Worm (Caenorhabditis elegans) whole organism, L1 larva: ENCODE results near the gene srx-129.

ENCODE experiments used
- C16A3.4 ChIP-seq: fragments of 150-350 bp; optimal IDR thresholded peaks from 2 replicates; lab custom pipeline; 2014; ENCODE audit warnings: missing biosample characterization, missing genetic modification characterization
- C34B4.2 ChIP-seq: sonication (generic microtip); optimal IDR thresholded peaks from 2 replicates; lab custom pipeline; 2017; ENCODE audit warnings: mild to moderate bottlenecking, missing genetic modification characterization, missing compliant biosample characterization
- F16B12.6 ChIP-seq: fragments of 150-350 bp; optimal IDR thresholded peaks from 2 replicates; lab custom pipeline; 2014; ENCODE audit warnings: missing biosample characterization, missing genetic modification characterization
- Y116A8C.19 ChIP-seq: sonication (generic microtip); optimal IDR thresholded peaks from 2 replicates; lab custom pipeline; 2016; ENCODE audit warnings: missing compliant biosample characterization, missing genetic modification characterization, borderline replicate concordance
- aha-1 ChIP-seq: fragments of 150-350 bp; optimal IDR thresholded peaks from 2 replicates; lab custom pipeline; 2014; ENCODE audit warnings: missing biosample characterization, missing genetic modification characterization
- alr-1 ChIP-seq: fragments of 200-800 bp; sonication (Bioruptor generic); optimal IDR thresholded peaks from 2 replicates; lab custom pipeline; 2018; ENCODE audit warnings: borderline replicate concordance, mild to moderate bottlenecking, missing genetic modification characterization, missing compliant biosample characterization
- aly-2 ChIP-seq: fragments of 150-350 bp; optimal IDR thresholded peaks from 2 replicates; lab custom pipeline; 2014; ENCODE audit warnings: missing biosample characterization, missing genetic modification characterization
- ama-1 ChIP-seq: fragments of 150-350 bp; optimal IDR thresholded peaks from 2 replicates; lab custom pipeline; 2014
- blmp-1 ChIP-seq: fragments of 150-350 bp; optimal IDR thresholded peaks from 2 replicates; lab custom pipeline; 2014; ENCODE audit warnings: missing biosample characterization, missing genetic modification characterization
- ceh-88 ChIP-seq: fragments of 200-800 bp; sonication (Bioruptor generic); IDR thresholded peaks from 2 replicates; pipeline ENCODE4 v1.3.6; 2022; ENCODE audit warnings: missing genetic modification characterization, missing compliant biosample characterization
- ceh-90 ChIP-seq: sonication (generic microtip); optimal IDR thresholded peaks from 2 replicates; lab custom pipeline; 2016; ENCODE audit warnings: missing genetic modification characterization, missing compliant biosample characterization
- dpl-1 ChIP-seq, 3 experiments: fragments of 150-350 bp in 2 of 3; sonication (generic microtip) in 1 of 3; optimal IDR thresholded peaks; 2 replicates each; lab custom pipeline; 2014 to 2017; ENCODE audit warnings: missing biosample characterization in 3 of 3, missing genetic modification characterization in 3 of 3, missing genetic modification reagents in 3 of 3
- dsc-1 ChIP-seq: sonication (generic microtip); optimal IDR thresholded peaks from 2 replicates; lab custom pipeline; 2016; ENCODE audit warnings: mild to moderate bottlenecking, missing genetic modification characterization, missing compliant biosample characterization
- efl-3 ChIP-seq: fragments of 200-800 bp; sonication (Bioruptor generic); optimal IDR thresholded peaks from 2 replicates; lab custom pipeline; 2018; ENCODE audit warnings: mild to moderate bottlenecking, missing genetic modification characterization, missing compliant biosample characterization
- egl-27 ChIP-seq, 2 experiments: fragments of 150-350 bp in 1 of 2; sonication (generic microtip); optimal IDR thresholded peaks; 3 replicates each; lab custom pipeline; 2017 to 2018; ENCODE audit warnings: missing biosample characterization in 2 of 2, missing genetic modification characterization in 2 of 2, missing genetic modification reagents in 2 of 2
- elt-2 ChIP-seq: sonication (generic microtip); optimal IDR thresholded peaks from 2 replicates; lab custom pipeline; 2016; ENCODE audit warnings: missing genetic modification characterization, mild to moderate bottlenecking, inconsistent platforms, missing compliant biosample characterization, missing genetic modification reagents
- elt-3 ChIP-seq, 6 experiments: fragments of 150-350 bp in 1 of 6; sonication (generic microtip); optimal IDR thresholded peaks; 2 replicates each; lab custom pipeline; 2017 to 2018; ENCODE audit warnings: missing biosample characterization in 6 of 6, missing genetic modification characterization in 6 of 6, inconsistent platforms in 1 of 6
- ets-5 ChIP-seq: fragments of 200-800 bp; sonication (Bioruptor generic); IDR thresholded peaks from 2 replicates; pipeline ENCODE4 v1.3.6; 2022; ENCODE audit warnings: missing genetic modification characterization, missing compliant biosample characterization
- fkh-8 ChIP-seq: sonication (generic microtip); optimal IDR thresholded peaks from 2 replicates; lab custom pipeline; 2016; ENCODE audit warnings: mild to moderate bottlenecking, missing genetic modification characterization, missing compliant biosample characterization
- fos-1 ChIP-seq: fragments of 150-350 bp; optimal IDR thresholded peaks from 2 replicates; lab custom pipeline; 2014; ENCODE audit warnings: missing biosample characterization, missing genetic modification characterization
- grh-1 ChIP-seq: fragments of 200-800 bp; sonication (Bioruptor generic); IDR thresholded peaks from 2 replicates; pipeline ENCODE4 v1.3.6; 2022; ENCODE audit warnings: missing genetic modification reagents, missing genetic modification characterization, missing compliant biosample characterization
- hlh-17 ChIP-seq: fragments of 200-800 bp; sonication (Bioruptor generic); optimal IDR thresholded peaks from 2 replicates; lab custom pipeline; 2018; ENCODE audit warnings: missing genetic modification characterization, mild to moderate bottlenecking, missing compliant biosample characterization, moderate library complexity, borderline replicate concordance
- hlh-4 ChIP-seq: sonication (generic microtip); optimal IDR thresholded peaks from 2 replicates; lab custom pipeline; 2016; ENCODE audit warnings: mild to moderate bottlenecking, missing genetic modification characterization, missing compliant biosample characterization
- lin-13 ChIP-seq: fragments of 150-350 bp; optimal IDR thresholded peaks from 2 replicates; lab custom pipeline; 2014; ENCODE audit warnings: missing biosample characterization, missing genetic modification reagents, missing genetic modification characterization
- lin-15B ChIP-seq: fragments of 150-350 bp; sonication (generic microtip); optimal IDR thresholded peaks from 3 replicates; lab custom pipeline; 2014; ENCODE audit warnings: missing biosample characterization, missing genetic modification characterization
- lin-35 ChIP-seq, 2 experiments: fragments of 150-350 bp; optimal IDR thresholded peaks; 2 replicates each; lab custom pipeline; 2014; ENCODE audit warnings: missing biosample characterization in 2 of 2, missing genetic modification characterization in 2 of 2, missing genetic modification reagents in 2 of 2
- lin-39 ChIP-seq: fragments of 150-350 bp; optimal IDR thresholded peaks from 2 replicates; lab custom pipeline; 2014; ENCODE audit warnings: missing biosample characterization, missing genetic modification reagents, missing genetic modification characterization
- lir-3 ChIP-seq: sonication (generic microtip); optimal IDR thresholded peaks from 2 replicates; lab custom pipeline; 2016; ENCODE audit warnings: mild to moderate bottlenecking, missing genetic modification characterization, moderate library complexity, missing compliant biosample characterization; ENCODE audit not compliant: poor library complexity
- lsy-2 ChIP-seq, 2 experiments: fragments of 150-350 bp; optimal IDR thresholded peaks; 2 replicates each; lab custom pipeline; 2014; ENCODE audit warnings: missing biosample characterization in 2 of 2, missing genetic modification characterization in 2 of 2
- mab-9 ChIP-seq: fragments of 200-800 bp; sonication (Bioruptor generic); IDR thresholded peaks from 2 replicates; pipeline ENCODE4 v1.3.6; 2022; ENCODE audit warnings: missing genetic modification reagents, missing genetic modification characterization, missing compliant biosample characterization
- mdl-1 ChIP-seq, 2 experiments: fragments of 150-350 bp; optimal IDR thresholded peaks; 2 replicates each; lab custom pipeline; 2014 to 2017; ENCODE audit warnings: missing biosample characterization in 2 of 2, missing genetic modification characterization in 2 of 2, inconsistent platforms in 1 of 2
- mep-1 ChIP-seq: fragments of 150-350 bp; optimal IDR thresholded peaks from 2 replicates; lab custom pipeline; 2014; ENCODE audit warnings: missing biosample characterization, missing genetic modification characterization
- nhr-11 ChIP-seq: fragments of 150-350 bp; optimal IDR thresholded peaks from 2 replicates; lab custom pipeline; 2014; ENCODE audit warnings: missing biosample characterization, missing genetic modification characterization
- nhr-19 ChIP-seq: fragments of 200-800 bp; sonication (Bioruptor generic); conservative IDR thresholded peaks from 2 replicates; pipeline ENCODE4 v1.3.6; 2022; ENCODE audit warnings: missing genetic modification characterization, missing compliant biosample characterization
- nhr-20 ChIP-seq: sonication (generic microtip); optimal IDR thresholded peaks from 2 replicates; lab custom pipeline; 2016; ENCODE audit warnings: mild to moderate bottlenecking, missing genetic modification characterization, missing compliant biosample characterization
- nhr-237 ChIP-seq: fragments of 150-350 bp; optimal IDR thresholded peaks from 2 replicates; lab custom pipeline; 2014; ENCODE audit warnings: missing biosample characterization, missing genetic modification characterization
- nhr-28 ChIP-seq: fragments of 150-350 bp; optimal IDR thresholded peaks from 2 replicates; lab custom pipeline; 2014; ENCODE audit warnings: missing biosample characterization, missing genetic modification characterization
- nhr-47 ChIP-seq: sonication (generic microtip); optimal IDR thresholded peaks from 2 replicates; lab custom pipeline; 2016; ENCODE audit warnings: mild to moderate bottlenecking, missing genetic modification characterization, moderate library complexity, missing compliant biosample characterization
- nhr-76 ChIP-seq: sonication (generic microtip); optimal IDR thresholded peaks from 2 replicates; lab custom pipeline; 2017; ENCODE audit warnings: missing biosample characterization, missing genetic modification characterization
- nhr-77 ChIP-seq: fragments of 150-350 bp; optimal IDR thresholded peaks from 2 replicates; lab custom pipeline; 2014; ENCODE audit warnings: missing biosample characterization, missing genetic modification characterization
- nhr-85 ChIP-seq: sonication (generic microtip); peaks from one replicate; lab custom pipeline; 2016; ENCODE audit warnings: missing genetic modification characterization, inconsistent platforms, missing compliant biosample characterization
- nhr-90 ChIP-seq: sonication (generic microtip); optimal IDR thresholded peaks from 2 replicates; lab custom pipeline; 2016; ENCODE audit warnings: mild to moderate bottlenecking, missing genetic modification characterization, missing compliant biosample characterization; ENCODE audit not compliant: poor library complexity
- pag-3 ChIP-seq: sonication (generic microtip); optimal IDR thresholded peaks from 2 replicates; lab custom pipeline; 2017; ENCODE audit warnings: missing genetic modification characterization, mild to moderate bottlenecking, missing compliant biosample characterization, antibody characterized with exemption, borderline replicate concordance; ENCODE audit not compliant: insufficient read depth
- rnt-1 ChIP-seq: sonication (generic microtip); optimal IDR thresholded peaks from 2 replicates; lab custom pipeline; 2016; ENCODE audit warnings: mild to moderate bottlenecking, missing genetic modification characterization, moderate library complexity, missing compliant biosample characterization
- sox-4 ChIP-seq: sonication (generic microtip); optimal IDR thresholded peaks from 2 replicates; lab custom pipeline; 2016; ENCODE audit warnings: missing genetic modification characterization, missing compliant biosample characterization
- swsn-7 ChIP-seq: sonication (generic microtip); optimal IDR thresholded peaks from 2 replicates; lab custom pipeline; 2016; ENCODE audit warnings: missing genetic modification characterization, missing compliant biosample characterization
- tbx-2 ChIP-seq: sonication (generic microtip); optimal IDR thresholded peaks from 2 replicates; lab custom pipeline; 2016; ENCODE audit warnings: missing genetic modification characterization, missing compliant biosample characterization
- unc-62 ChIP-seq: fragments of 150-350 bp; optimal IDR thresholded peaks from 2 replicates; lab custom pipeline; 2014; ENCODE audit warnings: missing biosample characterization, missing genetic modification reagents, missing genetic modification characterization
- unc-86 ChIP-seq: sonication (generic microtip); optimal IDR thresholded peaks from 2 replicates; lab custom pipeline; 2016; ENCODE audit warnings: missing genetic modification characterization, missing compliant biosample characterization
- unc-98 ChIP-seq: fragments of 200-800 bp; sonication (Bioruptor generic); IDR thresholded peaks from 2 replicates; pipeline ENCODE4 v1.3.6; 2022; ENCODE audit warnings: missing genetic modification characterization, missing compliant biosample characterization
- zip-4 ChIP-seq: fragments of 200-800 bp; sonication (Bioruptor generic); optimal IDR thresholded peaks from 2 replicates; lab custom pipeline; 2018; ENCODE audit warnings: mild to moderate bottlenecking, missing genetic modification characterization, moderate library complexity, missing compliant biosample characterization

The srx-129 gene

DNA sequence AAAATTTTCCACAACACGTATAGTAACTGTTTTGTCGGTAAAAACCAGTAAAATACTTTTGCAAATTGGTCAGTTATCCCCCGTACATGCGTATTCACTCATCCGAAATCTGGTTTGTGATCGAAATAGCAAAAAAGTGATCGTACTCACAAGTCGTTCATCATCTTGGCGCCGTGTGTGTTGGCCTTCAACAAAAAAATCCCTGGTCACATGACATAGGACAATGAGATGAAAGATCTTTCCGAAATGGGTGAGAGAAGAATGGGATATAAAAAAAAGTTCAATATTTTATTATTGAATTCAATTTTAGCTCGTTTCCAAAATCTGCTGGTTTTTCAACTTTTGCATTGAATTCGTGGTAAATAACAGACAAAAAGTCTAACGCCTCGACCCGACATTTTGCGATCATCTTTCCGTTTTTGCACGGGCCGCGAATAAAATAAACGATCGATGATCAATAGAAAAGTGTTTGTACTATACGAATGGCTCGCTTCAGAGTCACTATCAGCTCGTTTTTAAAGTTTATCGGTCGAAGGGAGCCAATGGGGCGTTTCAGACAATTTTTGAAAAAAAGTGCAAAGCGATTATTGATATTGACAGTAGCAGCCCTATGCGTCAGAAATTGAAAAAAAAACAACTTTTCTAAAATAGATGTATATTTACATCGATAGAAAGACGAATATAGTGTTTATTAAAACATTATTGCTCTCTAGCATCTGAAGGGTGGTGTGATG, 45.9 kb upstream of the srx-129 start (continued):
- TF ChIP-seq lin-35 (GFP tag; optimal IDR thresholded peaks at IDR 0.05; lab: Kevin White, UChicago) (peak in 1 of 2 experiments; percentile 34), nhr-237 (no peak), dpl-1 (GFP tag; optimal IDR thresholded peaks at IDR 0.05; lab: Kevin White, UChicago) (peak in 1 of 3 experiments; percentile 48), hlh-17 (no peak), ama-1 (peak; percentile 23), hlh-4 (tag; lab: Kevin White, UChicago) (no peak), elt-2 (tag; lab: Kevin White, UChicago) (peak; percentile 23), grh-1 (GFP tag; lab: Robert Waterston, UW) (peak; percentile 81), C16A3.4 (tag; lab: Kevin White, UChicago) (peak; percentile 26), ets-5 (no peak), pag-3 (tag; lab: Kevin White, UChicago) (no peak), aha-1 (no peak), lsy-2 (tag; optimal IDR thresholded peaks at IDR 0.05; lab: Kevin White, UChicago) (peak in 1 of 2 experiments; percentile 57), ceh-90 (no peak), mep-1 (peak; percentile 51), nhr-76 (tag; lab: Kevin White, UChicago) (no peak), unc-62 (GFP tag; lab: Kevin White, UChicago) (no peak), tbx-2 (tag; lab: Kevin White, UChicago) (no peak), unc-86 (no peak), nhr-85 (tag; lab: Kevin White, UChicago) (peak; percentile 95), lin-13 (GFP tag; lab: Kevin White, UChicago) (no peak)
- TF ChIP-seq, all 84 proteins: peak for 26

DNA sequence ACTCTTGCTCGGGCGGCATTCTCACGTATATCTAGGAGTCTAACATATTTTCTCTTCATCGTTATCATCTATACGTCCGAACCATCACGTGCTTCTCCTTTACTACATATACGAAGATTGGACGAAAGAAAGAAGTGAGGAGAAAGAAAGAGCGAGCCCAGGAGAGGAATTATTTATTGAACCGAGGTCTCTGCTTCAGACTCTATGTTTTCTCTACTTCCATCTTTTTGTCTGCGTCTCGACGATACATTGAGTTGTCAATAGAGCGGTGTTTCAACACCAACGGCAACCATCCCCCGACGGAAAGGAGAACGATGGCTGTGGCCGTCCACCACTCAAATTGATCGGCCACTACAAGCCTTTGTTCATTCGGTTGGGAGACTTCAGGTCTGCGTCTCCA, 44.7 kb upstream of the srx-129 start:
- TF ChIP-seq nhr-20 (tag; lab: Kevin White, UChicago) (peak; percentile 90), nhr-77 (tag; lab: Kevin White, UChicago) (peak; percentile 87), nhr-28 (tag; lab: Kevin White, UChicago) (no peak), nhr-90 (tag; lab: Kevin White, UChicago) (peak; percentile 64), lin-35 (GFP tag; optimal IDR thresholded peaks at IDR 0.05; lab: Kevin White, UChicago) (peak; percentile 79 to 80), Y116A8C.19 (tag; lab: Kevin White, UChicago) (no peak), elt-3 (tag; optimal IDR thresholded peaks at IDR 0.05; lab: Kevin White, UChicago) (peak in 2 of 6 experiments; percentile 53 to 54), nhr-11 (tag; lab: Kevin White, UChicago) (peak; percentile 5), swsn-7 (tag; lab: Kevin White, UChicago) (peak; percentile 81), mab-9 (no peak), alr-1 (no peak), elt-2 (tag; lab: Kevin White, UChicago) (peak; percentile 75), fkh-8 (tag; lab: Kevin White, UChicago) (peak; percentile 85), dsc-1 (peak; percentile 77), lin-39 (peak; percentile 49), lir-3 (peak; percentile 73), nhr-47 (peak; percentile 83), unc-98 (GFP tag; lab: Robert Waterston, UW) (no peak), ceh-88 (peak; percentile 66), rnt-1 (tag; lab: Kevin White, UChicago) (peak; percentile 80), C34B4.2 (tag; lab: Kevin White, UChicago) (no peak), zip-4 (GFP tag; lab: Kevin White, UChicago) (peak; percentile 16), fos-1 (peak; percentile 76), egl-27 (tag; optimal IDR thresholded peaks at IDR 0.05; lab: Kevin White, UChicago) (peak; percentile 21 to 68), sox-4 (tag; lab: Kevin White, UChicago) (peak; percentile 60), nhr-19 (peak; percentile 84), lin-15B (peak; percentile 88), aly-2 (tag; lab: Kevin White, UChicago) (peak; percentile 34), blmp-1 (tag; lab: Kevin White, UChicago) (peak; percentile 65), F16B12.6 (peak; percentile 19), mdl-1 (tag; optimal IDR thresholded peaks at IDR 0.05; lab: Kevin White, UChicago) (peak in 1 of 2 experiments; percentile 77), efl-3 (GFP tag; lab: Kevin White, UChicago) (no peak), lsy-2 (tag; optimal IDR thresholded peaks at IDR 0.05; lab: Kevin White, UChicago) (peak; percentile 77 to 94)
